Worm (Caenorhabditis elegans) whole organism, L2 larva: ENCODE measurements around the gene F49C5.16.

Experiments
- blmp-1 ChIP-seq: sonication (generic microtip); optimal IDR thresholded peaks from 2 replicates; lab custom pipeline; 2017; ENCODE audit warnings: missing genetic modification characterization, mild to moderate bottlenecking, missing compliant biosample characterization, antibody characterized with exemption, moderate library complexity; ENCODE audit not compliant: insufficient read depth
- elt-1 ChIP-seq: fragments of 150-350 bp; optimal IDR thresholded peaks from 2 replicates; lab custom pipeline; 2014; ENCODE audit warnings: missing biosample characterization, missing genetic modification characterization
- lin-13 ChIP-seq: fragments of 150-350 bp; optimal IDR thresholded peaks from 2 replicates; lab custom pipeline; 2014; ENCODE audit warnings: missing biosample characterization, missing genetic modification reagents, missing genetic modification characterization
- nhr-11 ChIP-seq: fragments of 150-350 bp; optimal IDR thresholded peaks from 2 replicates; lab custom pipeline; 2014; ENCODE audit warnings: missing biosample characterization, missing genetic modification characterization
- nhr-77 ChIP-seq: fragments of 150-350 bp; optimal IDR thresholded peaks from 2 replicates; lab custom pipeline; 2014; ENCODE audit warnings: missing biosample characterization, missing genetic modification characterization
- sma-9 ChIP-seq, 2 experiments: fragments of 150-350 bp in 1 of 2; sonication (generic microtip) in 1 of 2; optimal IDR thresholded peaks; 2 replicates each; lab custom pipeline; 2014 to 2016; ENCODE audit warnings: missing genetic modification characterization in 2 of 2, mild to moderate bottlenecking in 1 of 2, missing biosample characterization in 1 of 2, missing compliant biosample characterization in 1 of 2, missing genetic modification reagents in 1 of 2, moderate library complexity in 1 of 2

ce11 chrII:12555579-12555978 is 7.9 kb downstream of the F49C5.16 start, which contains the start of gene F49C5.11:
- TF ChIP-seq elt-1 (tag; lab: Kevin White, UChicago) = no peak
- TF ChIP-seq lin-13 (GFP tag; lab: Kevin White, UChicago) = no peak
- TF ChIP-seq sma-9 (GFP tag; optimal IDR thresholded peaks at IDR 0.05; lab: Kevin White, UChicago) = no peak
- no peak for TF ChIP-seq sma-9 (tag; optimal IDR thresholded peaks at IDR 0.05; lab: Kevin White, UChicago)
- TF ChIP-seq nhr-11 (tag; lab: Kevin White, UChicago) = no peak
- no peak for TF ChIP-seq blmp-1 (tag; lab: Kevin White, UChicago)
- no peak for TF ChIP-seq nhr-77
